Fruit fly (Drosophila melanogaster) whole organism, wandering third instar larva: Measurements from ENCODE around the gene Ldh.
A peak's percentile ranks its signal among the peaks of the same experiment; 100 is the strongest.

Source experiments
- Abd-B ChIP-seq: fragments of >200 bp; optimal IDR thresholded peaks from 2 replicates; lab custom pipeline; 2017; ENCODE audit warnings: missing biosample characterization, missing genetic modification characterization
- CG32264 ChIP-seq: fragments of 200-800 bp; sonication (Bioruptor generic); optimal IDR thresholded peaks from 2 replicates; lab custom pipeline; 2016; ENCODE audit warnings: missing biosample characterization, missing genetic modification characterization
- CG9705 ChIP-seq: fragments of 200-800 bp; sonication (Bioruptor generic); optimal IDR thresholded peaks from 2 replicates; lab custom pipeline; 2018; ENCODE audit warnings: missing biosample characterization, mild to moderate bottlenecking, missing genetic modification characterization
- CrebA ChIP-seq: fragments of 200-800 bp; sonication (Bioruptor generic); optimal IDR thresholded peaks from 2 replicates; lab custom pipeline; 2016; ENCODE audit warnings: missing biosample characterization, mild to moderate bottlenecking, missing genetic modification characterization, borderline replicate concordance
- Dfd ChIP-seq: fragments of >200 bp; optimal IDR thresholded peaks from 2 replicates; lab custom pipeline; 2017; ENCODE audit warnings: missing biosample characterization, missing genetic modification characterization
- Dif ChIP-seq: fragments of 200-275, 200-300 bp; sonication (Bioruptor generic); optimal IDR thresholded peaks from 2 replicates; lab custom pipeline; 2018; ENCODE audit warnings: missing biosample characterization, missing genetic modification characterization; ENCODE audit not compliant: partially characterized antibody
- GATAd ChIP-seq: sonication (Bioruptor generic); optimal IDR thresholded peaks from 2 replicates; lab custom pipeline; 2016; ENCODE audit warnings: missing biosample characterization, missing genetic modification characterization
- HLH106 ChIP-seq: fragments of 200-800 bp; optimal IDR thresholded peaks from 3 replicates; lab custom pipeline; 2019; ENCODE audit warnings: missing biosample characterization, mild to moderate bottlenecking, missing genetic modification characterization, moderate library complexity
- Hnf4 ChIP-seq: fragments of 200-800 bp; sonication (Bioruptor generic); optimal IDR thresholded peaks from 2 replicates; lab custom pipeline; 2016; ENCODE audit warnings: missing biosample characterization, mild to moderate bottlenecking, missing genetic modification characterization
- Hr78 ChIP-seq: fragments of >200 bp; optimal IDR thresholded peaks from 2 replicates; lab custom pipeline; 2017; ENCODE audit warnings: missing biosample characterization, missing genetic modification characterization
- Hr83 ChIP-seq: fragments of 200-300 bp; sonication (Bioruptor generic); optimal IDR thresholded peaks from 2 replicates; lab custom pipeline; 2016; ENCODE audit warnings: missing biosample characterization, mild to moderate bottlenecking, missing genetic modification characterization, moderate library complexity; ENCODE audit not compliant: poor library complexity, severe bottlenecking
- Jra ChIP-seq: sonication (Bioruptor generic); optimal IDR thresholded peaks from 2 replicates; lab custom pipeline; 2016; ENCODE audit warnings: missing biosample characterization, missing genetic modification characterization
- Mio ChIP-seq: sonication (Bioruptor generic); optimal IDR thresholded peaks from 2 replicates; lab custom pipeline; 2016; ENCODE audit warnings: missing biosample characterization, missing genetic modification characterization
- Myc ChIP-seq: fragments of >200 bp; optimal IDR thresholded peaks from 2 replicates; lab custom pipeline; 2017
- N ChIP-seq: fragments of >200 bp; optimal IDR thresholded peaks from 2 replicates; lab custom pipeline; 2018; ENCODE audit warnings: missing biosample characterization, missing external identifiers, missing genetic modification characterization
- OdsH ChIP-seq: fragments of 200-800 bp; sonication (Bioruptor generic); optimal IDR thresholded peaks from 2 replicates; lab custom pipeline; 2016; ENCODE audit warnings: missing biosample characterization, mild to moderate bottlenecking, missing genetic modification characterization
- Rel ChIP-seq, 2 experiments: fragments of 200-800 bp; sonication (Bioruptor generic) in 1 of 2; optimal IDR thresholded peaks; 2 replicates in 1 of 2; 3 replicates in 1 of 2; lab custom pipeline; 2016 to 2019; ENCODE audit warnings: mild to moderate bottlenecking in 2 of 2, missing biosample characterization in 2 of 2, missing genetic modification characterization in 2 of 2, moderate library complexity in 1 of 2
- Sp1 ChIP-seq: fragments of 200-800 bp; sonication (Bioruptor generic); optimal IDR thresholded peaks from 3 replicates; lab custom pipeline; 2019; ENCODE audit warnings: missing biosample characterization, mild to moderate bottlenecking, missing genetic modification characterization, moderate library complexity
- Vsx2 ChIP-seq: fragments of 200-300, 225-300 bp; sonication (Bioruptor generic); optimal IDR thresholded peaks from 2 replicates; lab custom pipeline; 2018; ENCODE audit warnings: missing biosample characterization, missing genetic modification characterization; ENCODE audit not compliant: partially characterized antibody
- br ChIP-seq: fragments of 200-800 bp; sonication (Bioruptor generic); optimal IDR thresholded peaks from 2 replicates; lab custom pipeline; 2016; ENCODE audit warnings: missing biosample characterization, missing genetic modification characterization
- brk ChIP-seq: fragments of 200-800 bp; sonication (Bioruptor generic); optimal IDR thresholded peaks from 2 replicates; lab custom pipeline; 2016; ENCODE audit warnings: missing biosample characterization, mild to moderate bottlenecking, missing genetic modification characterization
- dl ChIP-seq, 2 experiments: fragments of 175-275, 200-275 bp in 1 of 2; fragments of 200-275 bp in 1 of 2; sonication (Bioruptor generic); optimal IDR thresholded peaks; lab custom pipeline; 2018; ENCODE audit warnings: mild to moderate bottlenecking in 2 of 2, missing biosample characterization in 2 of 2, missing genetic modification characterization in 2 of 2, moderate library complexity in 2 of 2; ENCODE audit not compliant: partially characterized antibody in 2 of 2, insufficient read depth in 1 of 2
- dmrt93B ChIP-seq: fragments of 200-800 bp; sonication (Bioruptor generic); optimal IDR thresholded peaks from 2 replicates; lab custom pipeline; 2018; ENCODE audit warnings: missing biosample characterization, mild to moderate bottlenecking, missing genetic modification characterization
- dsf ChIP-seq: sonication (Bioruptor generic); optimal IDR thresholded peaks from 2 replicates; lab custom pipeline; 2016; ENCODE audit warnings: missing biosample characterization, missing genetic modification characterization, borderline replicate concordance
- ey ChIP-seq: fragments of 200-800 bp; sonication (Bioruptor generic); optimal IDR thresholded peaks from 2 replicates; lab custom pipeline; 2016; ENCODE audit warnings: missing biosample characterization, missing genetic modification characterization
- foxo ChIP-seq, 2 experiments: fragments of 200-800 bp; sonication (Bioruptor generic); optimal IDR thresholded peaks; 2 replicates in 1 of 2; 3 replicates in 1 of 2; lab custom pipeline; 2016 to 2017; ENCODE audit warnings: missing biosample characterization in 2 of 2, missing genetic modification characterization in 2 of 2
- fru ChIP-seq: fragments of 200-800 bp; sonication (Bioruptor generic); optimal IDR thresholded peaks from 3 replicates; lab custom pipeline; 2016; ENCODE audit warnings: missing biosample characterization, mild to moderate bottlenecking, missing genetic modification characterization
- h ChIP-seq: fragments of 200-800 bp; sonication (Bioruptor generic); optimal IDR thresholded peaks from 3 replicates; lab custom pipeline; 2016; ENCODE audit warnings: missing biosample characterization, mild to moderate bottlenecking, missing genetic modification characterization
- jim ChIP-seq: fragments of 175-275, 200-325 bp; sonication (Bioruptor generic); optimal IDR thresholded peaks from 2 replicates; lab custom pipeline; 2016; ENCODE audit warnings: missing biosample characterization, mild to moderate bottlenecking, missing genetic modification characterization
- lola ChIP-seq: fragments of >200 bp; optimal IDR thresholded peaks from 2 replicates; lab custom pipeline; 2017; ENCODE audit warnings: missing biosample characterization, missing genetic modification characterization
- pan ChIP-seq: fragments of >200 bp; optimal IDR thresholded peaks from 2 replicates; lab custom pipeline; 2017
- psq ChIP-seq: fragments of 200-800 bp; sonication (Bioruptor generic); optimal IDR thresholded peaks from 3 replicates; lab custom pipeline; 2017; ENCODE audit warnings: missing biosample characterization, mild to moderate bottlenecking, missing genetic modification characterization, moderate library complexity
- rgr ChIP-seq: fragments of 200-800 bp; sonication (Bioruptor generic); optimal IDR thresholded peaks from 3 replicates; lab custom pipeline; 2016; ENCODE audit warnings: missing biosample characterization, mild to moderate bottlenecking, missing genetic modification characterization
- sage ChIP-seq: fragments of 200-800 bp; sonication (Bioruptor generic); optimal IDR thresholded peaks from 2 replicates; lab custom pipeline; 2016; ENCODE audit warnings: missing biosample characterization, mild to moderate bottlenecking, missing genetic modification characterization
- sv ChIP-seq: fragments of 200-800 bp; sonication (Bioruptor generic); optimal IDR thresholded peaks from 3 replicates; lab custom pipeline; 2016; ENCODE audit warnings: missing biosample characterization, missing genetic modification characterization
- tai ChIP-seq: sonication (Bioruptor generic); optimal IDR thresholded peaks from 2 replicates; lab custom pipeline; 2016; ENCODE audit warnings: missing biosample characterization, missing genetic modification characterization
- usp ChIP-seq: fragments of >200 bp; optimal IDR thresholded peaks from 2 replicates; lab custom pipeline; 2017; ENCODE audit warnings: missing biosample characterization, missing genetic modification characterization
- woc ChIP-seq: sonication (Bioruptor generic); optimal IDR thresholded peaks from 2 replicates; lab custom pipeline; 2016; ENCODE audit warnings: missing biosample characterization, mild to moderate bottlenecking, missing genetic modification characterization

Ldh gene

DNA sequence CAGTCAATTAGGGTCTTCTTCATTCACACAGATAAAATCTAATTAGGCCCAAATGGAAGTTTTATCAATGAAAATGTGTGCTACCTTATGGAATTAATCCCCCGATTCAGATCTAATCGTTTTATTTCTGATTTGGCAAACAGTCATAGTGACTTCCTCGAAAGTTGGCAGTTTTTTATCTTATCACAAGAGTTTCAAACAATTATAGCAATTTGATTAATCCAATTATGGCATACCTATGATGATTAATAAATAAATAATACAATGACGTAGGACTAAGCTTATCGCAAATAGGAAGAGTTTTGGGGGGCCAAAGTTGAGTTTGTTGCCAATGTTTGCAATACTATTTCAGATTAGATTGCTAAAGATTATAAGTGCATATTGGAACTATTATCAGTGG, 1.3 kb downstream of the Ldh start:
- TF ChIP-seq N (GFP tag; lab: Kevin White, UChicago), result no peak
- TF ChIP-seq Dif (GFP tag; lab: Kevin White, UChicago), result no peak
- TF ChIP-seq sv (GFP tag; lab: Kevin White, UChicago), result no peak
- TF ChIP-seq, all 38 proteins: peak for 0

- no peak for TF ChIP-seq brk (GFP tag; lab: Kevin White, UChicago)
- no peak for TF ChIP-seq Abd-B (GFP tag; lab: Kevin White, UChicago)
- no peak for TF ChIP-seq rgr
Observed at dm6 chr3L:6258660-6259059, 3.8 kb downstream of the Ldh start, which contains the start of gene CG10163. TSS of gene CG10163 (minus strand) at chr3L:6258760.

DNA sequence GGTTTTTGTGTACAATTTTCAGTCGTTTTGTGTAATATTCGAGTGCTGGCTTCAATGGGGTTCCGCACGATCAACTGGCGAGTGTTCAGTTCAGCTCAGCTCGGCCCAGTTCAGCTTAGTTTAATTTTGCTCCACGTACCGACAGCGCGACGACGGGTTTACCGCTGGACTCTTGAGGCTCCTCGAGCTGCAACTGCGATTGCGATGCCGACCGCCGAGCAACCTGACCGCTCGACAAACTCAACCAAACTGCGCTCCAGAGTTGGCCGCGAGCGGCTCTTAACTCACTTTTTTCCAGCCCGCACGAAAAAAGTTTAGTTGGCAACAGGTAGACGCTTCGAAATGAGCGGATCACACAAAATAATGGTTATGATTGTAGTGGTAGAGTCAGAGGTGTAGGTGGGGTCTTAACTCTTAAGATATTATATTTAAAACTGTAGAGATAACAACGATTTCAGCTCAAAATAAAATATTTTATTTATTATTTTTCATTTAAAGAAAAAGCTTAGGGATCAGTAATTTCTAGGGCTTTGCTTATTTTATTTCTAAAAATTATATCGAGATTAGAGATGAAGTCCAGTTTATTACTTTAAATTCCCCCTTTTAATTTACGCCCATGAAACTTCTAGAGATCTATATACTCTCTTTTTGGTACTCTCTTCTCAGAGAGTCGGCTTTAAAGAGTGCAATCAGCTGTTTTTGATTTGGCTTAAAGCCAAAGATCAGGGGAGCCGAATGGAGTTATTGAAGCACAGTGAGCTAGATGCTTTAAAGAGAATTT, 5.9 kb downstream of the Ldh start, which contains the start of gene Best2:
Best2 (minus strand) TSS at position 258 of the 781 bp plus-strand sequence.
- TF ChIP-seq CG9705 (GFP tag; lab: Kevin White, UChicago), result peak; percentile 94
- peak; percentile 97 for TF ChIP-seq br (GFP tag; lab: Kevin White, UChicago)
- TF ChIP-seq Rel (GFP tag; optimal IDR thresholded peaks at IDR 0.05; lab: Kevin White, UChicago), result peak; percentile 91
- TF ChIP-seq Rel (tag; optimal IDR thresholded peaks at IDR 0.05; lab: Kevin White, UChicago), result peak; percentile 82
- no peak for TF ChIP-seq Vsx2 (GFP tag; lab: Kevin White, UChicago)
- peak; percentile 97 for TF ChIP-seq h (GFP tag; lab: Kevin White, UChicago)
- peak; percentile 91 for TF ChIP-seq dmrt93B (GFP tag; lab: Kevin White, UChicago)
- peak; percentile 97 for TF ChIP-seq Sp1 (GFP tag; lab: Kevin White, UChicago)
- peak; percentile 77 for TF ChIP-seq dsf
- TF ChIP-seq foxo (GFP tag; optimal IDR thresholded peaks at IDR 0.05; lab: Kevin White, UChicago), result peak in 1 of 2 experiments; percentile 96
- no peak for TF ChIP-seq Dfd (GFP tag; lab: Kevin White, UChicago)
- peak; percentile 90 for TF ChIP-seq woc (GFP tag; lab: Kevin White, UChicago)
- TF ChIP-seq OdsH (GFP tag; lab: Kevin White, UChicago), result peak; percentile 96
- no peak for TF ChIP-seq jim (GFP tag; lab: Kevin White, UChicago)
- no peak for TF ChIP-seq lola
- peak; percentile 73 for TF ChIP-seq sv (GFP tag; lab: Kevin White, UChicago)
- peak; percentile 90 for TF ChIP-seq Hnf4 (GFP tag; lab: Kevin White, UChicago)
- TF ChIP-seq Hr78 (GFP tag; lab: Kevin White, UChicago), result no peak
- TF ChIP-seq Hr83 (GFP tag; lab: Kevin White, UChicago), result no peak
- TF ChIP-seq Abd-B (GFP tag; lab: Kevin White, UChicago), result no peak
- TF ChIP-seq CG32264 (GFP tag; lab: Kevin White, UChicago), result peak; percentile 48
- TF ChIP-seq rgr, result peak; percentile 95
- peak; percentile 91 for TF ChIP-seq tai
- TF ChIP-seq Jra (GFP tag; lab: Kevin White, UChicago), result peak; percentile 85
- TF ChIP-seq sage (GFP tag; lab: Kevin White, UChicago), result peak; percentile 84
- peak; percentile 20 for TF ChIP-seq Mio (GFP tag; lab: Kevin White, UChicago)
- peak; percentile 7 for TF ChIP-seq Dif (GFP tag; lab: Kevin White, UChicago)
- no peak for TF ChIP-seq pan (lab: Kevin White, UChicago)
- TF ChIP-seq brk (GFP tag; lab: Kevin White, UChicago), result peak; percentile 91
- no peak for TF ChIP-seq Myc (lab: Kevin White, UChicago)
- TF ChIP-seq ey (GFP tag; lab: Kevin White, UChicago), result peak; percentile 95
- TF ChIP-seq HLH106 (tag; lab: Kevin White, UChicago), result peak; percentile 97
- no peak for TF ChIP-seq usp (GFP tag; lab: Kevin White, UChicago)
- TF ChIP-seq dl (GFP tag; optimal IDR thresholded peaks at IDR 0.05; lab: Kevin White, UChicago; ENCODE audit: insufficient read depth in 1 of 2, partially characterized antibody in 2 of 2), result peak in 1 of 2 experiments; percentile 39
- peak; percentile 97 for TF ChIP-seq fru (GFP tag; lab: Kevin White, UChicago)
- peak; percentile 26 for TF ChIP-seq GATAd (GFP tag; lab: Kevin White, UChicago)
- TF ChIP-seq N (GFP tag; lab: Kevin White, UChicago), result no peak
- TF ChIP-seq CrebA (GFP tag; lab: Kevin White, UChicago), result peak; percentile 5
- peak; percentile 93 for TF ChIP-seq psq (GFP tag; lab: Kevin White, UChicago)
- TF ChIP-seq, all 38 proteins: peak for 27
